Fruit fly (Drosophila melanogaster): ENCODE measurements around the gene Mst84Db.

Gene Mst84Db

DNA sequence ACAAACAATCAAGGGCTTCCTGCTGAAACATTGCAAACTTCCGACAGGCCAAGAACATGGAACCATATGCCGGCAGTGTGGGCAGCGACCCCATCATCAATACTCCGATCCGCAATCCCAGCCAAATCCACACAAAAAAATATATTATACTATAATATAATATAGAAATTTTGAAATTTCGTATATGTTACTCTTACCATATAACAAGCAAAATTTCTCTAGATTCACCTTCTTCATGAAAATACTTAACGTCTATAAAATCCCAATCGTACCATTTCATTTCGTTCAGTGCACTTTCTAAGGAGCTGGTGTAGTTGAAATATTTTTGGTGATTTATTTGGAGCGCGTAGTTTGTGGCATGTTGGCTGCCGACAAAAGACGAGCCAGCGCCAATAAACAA is 30.8 kb downstream of the Mst84Db start (continued):
- TF ChIP-seq CG15601 (tag; optimal IDR thresholded peaks at IDR 0.05), result no peak
- 0 out of 3 replicates have a peak, but pooled peaks have one; percentile 29 for TF ChIP-seq ci (GFP tag; IDR thresholded peaks at IDR 0.05)
- TF ChIP-seq B-H1 (GFP tag; IDR thresholded peaks at IDR 0.05), result 0 out of 3 replicates have a peak, but pooled peaks have one; percentile 10
- TF ChIP-seq ap (GFP tag; IDR thresholded peaks at IDR 0.05), result no peak
- TF ChIP-seq fd96Cb (tag; optimal IDR thresholded peaks at IDR 0.05), result peak; percentile 6
- no peak for TF ChIP-seq prd (optimal IDR thresholded peaks at IDR 0.05)
- TF ChIP-seq prd (GFP tag; IDR thresholded peaks at IDR 0.05), result 0 out of 3 replicates have a peak, but pooled peaks have one; percentile 18
- no peak for TF ChIP-seq Doc3 (GFP tag; IDR thresholded peaks at IDR 0.05; ENCODE audit: partially characterized antibody)
- TF ChIP-seq CG10321 (GFP tag; IDR thresholded peaks at IDR 0.05), result no peak
- peak; percentile 2 for TF ChIP-seq scrt (GFP tag; optimal IDR thresholded peaks at IDR 0.05)
- TF ChIP-seq nmo (GFP tag; optimal IDR thresholded peaks at IDR 0.05), result peak; percentile 4
- no peak for TF ChIP-seq CG17802 (tag; optimal IDR thresholded peaks at IDR 0.05)
- peak; percentile 38 for TF ChIP-seq Meics (GFP tag; optimal IDR thresholded peaks at IDR 0.05)
- peak; percentile 44 for TF ChIP-seq Fer3 (tag; optimal IDR thresholded peaks at IDR 0.05)
- TF ChIP-seq Oli (tag; optimal IDR thresholded peaks at IDR 0.05), result peak; percentile 14
- no peak for TF ChIP-seq CG6683 (GFP tag; optimal IDR thresholded peaks at IDR 0.05)
- 0 out of 2 replicates have a peak, but pooled peaks have one; percentile 24 for TF ChIP-seq CG14441 (GFP tag; IDR thresholded peaks at IDR 0.05)
- TF ChIP-seq caup (GFP tag; optimal IDR thresholded peaks at IDR 0.05; ENCODE audit: severe bottlenecking), result peak; percentile 27
- peak; percentile 46; the same call in 1 of the 2 replicates for TF ChIP-seq CG31441 (GFP tag; IDR thresholded peaks at IDR 0.05)
- TF ChIP-seq Hr51 (GFP tag; optimal IDR thresholded peaks at IDR 0.05), result peak in 1 of 2 experiments; percentile 49
- TF ChIP-seq Blimp-1 (GFP tag; optimal IDR thresholded peaks at IDR 0.05), result peak; percentile 31
- TF ChIP-seq chn (GFP tag; optimal IDR thresholded peaks at IDR 0.05), result no peak
- TF ChIP-seq CrebB (tag; optimal IDR thresholded peaks at IDR 0.05), result no peak
- TF ChIP-seq CG9797 (GFP tag; optimal IDR thresholded peaks at IDR 0.05), result no peak
- TF ChIP-seq CG13424 (tag; optimal IDR thresholded peaks at IDR 0.05), result peak; percentile 40
- 0 out of 2 replicates have a peak, but pooled peaks have one; percentile 16 for TF ChIP-seq CG14014 (GFP tag; IDR thresholded peaks at IDR 0.05)
- TF ChIP-seq CG17385 (GFP tag; optimal IDR thresholded peaks at IDR 0.05), result peak; percentile 9
- TF ChIP-seq CG10209 (GFP tag; optimal IDR thresholded peaks at IDR 0.05), result peak; percentile 12
- TF ChIP-seq CG7928 (GFP tag; optimal IDR thresholded peaks at IDR 0.05), result no peak
- peak; percentile 47 for TF ChIP-seq Ptx1 (GFP tag; IDR thresholded peaks at IDR 0.05)
- peak; percentile 60 for TF ChIP-seq gem (tag; optimal IDR thresholded peaks at IDR 0.05)
- no peak for TF ChIP-seq CG4617 (GFP tag; optimal IDR thresholded peaks at IDR 0.05; ENCODE audit: borderline replicate concordance)
- peak; percentile 34 for TF ChIP-seq fd3F (GFP tag; optimal IDR thresholded peaks at IDR 0.05)
- no peak for TF ChIP-seq dmrt11E (tag; optimal IDR thresholded peaks at IDR 0.05)
- TF ChIP-seq phol (tag; optimal IDR thresholded peaks at IDR 0.05), result peak; percentile 4
- peak; percentile 66 for TF ChIP-seq lab (GFP tag; optimal IDR thresholded peaks at IDR 0.05)

DNA sequence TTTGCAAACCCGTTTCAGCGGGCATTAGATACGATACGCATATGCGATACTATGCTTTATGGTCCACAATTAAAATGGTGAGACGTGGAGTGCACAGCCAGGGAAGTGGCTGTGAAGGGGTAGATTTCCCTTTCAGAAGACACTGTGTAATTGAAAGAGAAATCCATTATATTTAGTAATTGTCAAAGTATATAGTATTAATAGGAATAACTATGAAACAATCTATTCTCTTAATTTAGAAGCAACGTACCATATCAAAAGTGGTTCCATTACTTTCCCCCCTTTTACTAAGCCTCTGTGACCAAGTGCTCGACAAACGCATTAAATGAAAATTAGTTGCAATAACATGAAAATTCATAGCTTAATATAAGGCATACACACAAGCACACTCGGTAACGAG is 34.7 kb downstream of the Mst84Db start:
- TF ChIP-seq Drgx (GFP tag; IDR thresholded peaks at IDR 0.05), result peak; percentile 60
- peak; percentile 5 for TF ChIP-seq sens (GFP tag)
- TF ChIP-seq p53 (GFP tag; optimal IDR thresholded peaks at IDR 0.05), result no peak
